Fruit fly (Drosophila melanogaster) whole organism, embryonic: Measurements from ENCODE around the gene Idgf4.

Source experiments
- Adf1 ChIP-seq: fragments of 200-800 bp; sonication (Bioruptor generic); IDR thresholded peaks from 2 replicates; pipeline ENCODE4 v1.3.6; 2022; ENCODE audit warnings: missing biosample characterization, missing genetic modification characterization
- Atf3 ChIP-seq: fragments of 200-800 bp; sonication (Bioruptor generic); optimal IDR thresholded peaks from 3 replicates; lab custom pipeline; 2016; ENCODE audit warnings: missing biosample characterization, missing genetic modification characterization
- CG11504 ChIP-seq: fragments of 200-800 bp; sonication (Bioruptor generic); optimal IDR thresholded peaks from 3 replicates; lab custom pipeline; 2019; ENCODE audit warnings: missing biosample characterization, mild to moderate bottlenecking, missing genetic modification characterization, moderate library complexity
- CG12942 ChIP-seq: fragments of 200-800 bp; sonication (Bioruptor generic); optimal IDR thresholded peaks from 3 replicates; lab custom pipeline; 2016; ENCODE audit warnings: missing biosample characterization, missing genetic modification characterization
- CG13287 ChIP-seq: fragments of 200-800 bp; sonication (Bioruptor generic); IDR thresholded peaks from 2 replicates; pipeline ENCODE4 v1.3.6; 2022; ENCODE audit warnings: missing biosample characterization, missing genetic modification characterization; ENCODE audit not compliant: partially characterized antibody
- CG13424 ChIP-seq: fragments of 200-800 bp; sonication (Bioruptor generic); optimal IDR thresholded peaks from 2 replicates; lab custom pipeline; 2019; ENCODE audit warnings: missing biosample characterization, mild to moderate bottlenecking, missing genetic modification characterization, moderate library complexity
- CG13775 ChIP-seq: fragments of 200-800 bp; sonication (Bioruptor generic); optimal IDR thresholded peaks from 3 replicates; lab custom pipeline; 2017; ENCODE audit warnings: missing biosample characterization, mild to moderate bottlenecking, missing genetic modification characterization
- CG14441 ChIP-seq: fragments of 200-800 bp; sonication (Bioruptor generic); IDR thresholded peaks from 2 replicates; pipeline ENCODE4 v1.3.6; 2022; ENCODE audit warnings: missing biosample characterization, missing genetic modification characterization
- CG14710 ChIP-seq: fragments of 200-800 bp; sonication (Bioruptor generic); optimal IDR thresholded peaks from 3 replicates; lab custom pipeline; 2019; ENCODE audit warnings: missing biosample characterization, mild to moderate bottlenecking, missing genetic modification characterization, moderate library complexity
- CG1647 ChIP-seq: fragments of 200-800 bp; sonication (Bioruptor generic); optimal IDR thresholded peaks from 3 replicates; lab custom pipeline; 2016; ENCODE audit warnings: missing biosample characterization, missing genetic modification characterization
- CG16813 ChIP-seq: fragments of 200-800 bp; sonication (Bioruptor generic); IDR thresholded peaks from 3 replicates; pipeline ENCODE4 v1.3.6; 2022; ENCODE audit warnings: missing biosample characterization, missing genetic modification characterization; ENCODE audit not compliant: partially characterized antibody
- CG18262 ChIP-seq: fragments of 200-800 bp; optimal IDR thresholded peaks from 3 replicates; lab custom pipeline; 2019; ENCODE audit warnings: missing biosample characterization, mild to moderate bottlenecking, missing genetic modification characterization, moderate library complexity
- CG2678 ChIP-seq: fragments of 200-800 bp; sonication (Bioruptor generic); optimal IDR thresholded peaks from 3 replicates; lab custom pipeline; 2019; ENCODE audit warnings: missing biosample characterization, mild to moderate bottlenecking, missing genetic modification characterization, moderate library complexity
- CG32532 ChIP-seq: fragments of 200-800 bp; sonication (Bioruptor generic); IDR thresholded peaks from 2 replicates; pipeline ENCODE4 v1.3.6; 2022; ENCODE audit warnings: missing biosample characterization, missing genetic modification characterization
- CG3281 ChIP-seq: fragments of 200-800 bp; sonication (Bioruptor generic); optimal IDR thresholded peaks from 3 replicates; lab custom pipeline; 2017; ENCODE audit warnings: missing biosample characterization, mild to moderate bottlenecking, missing genetic modification characterization
- CG4328 ChIP-seq: fragments of 200-800 bp; sonication (Bioruptor generic); optimal IDR thresholded peaks from 3 replicates; lab custom pipeline; 2017; ENCODE audit warnings: missing biosample characterization, missing genetic modification reagents, missing genetic modification characterization
- CG43689 ChIP-seq: fragments of 200-800 bp; sonication (Bioruptor generic); IDR thresholded peaks from 2 replicates; pipeline ENCODE4 v1.3.6; 2022; ENCODE audit warnings: missing biosample characterization, missing genetic modification characterization
- CG6813 ChIP-seq: fragments of 200-800 bp; sonication (Bioruptor generic); optimal IDR thresholded peaks from 2 replicates; lab custom pipeline; 2017; ENCODE audit warnings: missing biosample characterization, missing genetic modification characterization, mild to moderate bottlenecking, moderate library complexity, missing genetic modification reagents
- CG8765 ChIP-seq: fragments of 200-800 bp; sonication (Bioruptor generic); IDR thresholded peaks from 2 replicates; pipeline ENCODE4 v1.3.6; 2022; ENCODE audit warnings: missing biosample characterization, missing genetic modification characterization
- CoRest ChIP-seq: fragments of 200-800 bp; sonication (Bioruptor generic); optimal IDR thresholded peaks from 3 replicates; lab custom pipeline; 2018; ENCODE audit warnings: missing biosample characterization, mild to moderate bottlenecking, missing genetic modification characterization, moderate library complexity
- Eip74EF ChIP-seq, 2 experiments: fragments of 200-800 bp in 1 of 2; fragments of >200 bp in 1 of 2; sonication (Bioruptor generic) in 1 of 2; optimal IDR thresholded peaks; 2 replicates each; lab custom pipeline; 2017 to 2019; ENCODE audit warnings: missing biosample characterization in 2 of 2, missing genetic modification characterization in 2 of 2, mild to moderate bottlenecking in 1 of 2, moderate library complexity in 1 of 2
- Hmr ChIP-seq: fragments of 200-800 bp; sonication (Bioruptor generic); optimal IDR thresholded peaks from 3 replicates; lab custom pipeline; 2017; ENCODE audit warnings: mild to moderate bottlenecking, missing biosample characterization, missing genetic modification reagents, missing genetic modification characterization
- MBD-R2 ChIP-seq: fragments of 200-800 bp; sonication (Bioruptor generic); IDR thresholded peaks from 2 replicates; pipeline ENCODE4 v1.3.6; 2022; ENCODE audit warnings: missing biosample characterization, missing genetic modification characterization
- Neu2 ChIP-seq: fragments of 200-800 bp; sonication (Bioruptor generic); optimal IDR thresholded peaks from 3 replicates; lab custom pipeline; 2016; ENCODE audit warnings: missing biosample characterization, missing genetic modification characterization, borderline replicate concordance
- Opbp ChIP-seq: fragments of 200-800 bp; sonication (Bioruptor generic); IDR thresholded peaks from 3 replicates; pipeline ENCODE4 v1.3.6; 2022; ENCODE audit warnings: missing biosample characterization, missing genetic modification characterization; ENCODE audit not compliant: partially characterized antibody
- Sox102F ChIP-seq: fragments of 200-800 bp; sonication (Bioruptor generic); optimal IDR thresholded peaks from 2 replicates; lab custom pipeline; 2018; ENCODE audit warnings: missing biosample characterization, mild to moderate bottlenecking, missing genetic modification characterization, moderate library complexity
- Taf1 ChIP-seq: fragments of 200-800 bp; sonication (Bioruptor generic); IDR thresholded peaks from 2 replicates; pipeline ENCODE4 v1.3.6; 2022; ENCODE audit warnings: missing biosample characterization, missing genetic modification characterization
- ase ChIP-seq: fragments of 200-800 bp; sonication (Bioruptor generic); IDR thresholded peaks from 3 replicates; pipeline ENCODE4 v1.3.6; 2022; ENCODE audit warnings: missing biosample characterization, missing genetic modification characterization
- bcd ChIP-seq: fragments of 200-800 bp; sonication (Bioruptor generic); optimal IDR thresholded peaks from 2 replicates; lab custom pipeline; 2017; ENCODE audit warnings: missing biosample characterization, mild to moderate bottlenecking, missing genetic modification characterization
- bowl ChIP-seq: fragments of 200-800 bp; sonication (Bioruptor generic); IDR thresholded peaks from 2 replicates; pipeline ENCODE4 v1.3.6; 2022; ENCODE audit warnings: missing biosample characterization, missing genetic modification characterization
- bsh ChIP-seq, 2 experiments: fragments of 200-800 bp; sonication (Bioruptor generic); optimal IDR thresholded peaks; 2 replicates each; lab custom pipeline; 2017 to 2018; ENCODE audit warnings: mild to moderate bottlenecking in 2 of 2, missing biosample characterization in 2 of 2, missing genetic modification characterization in 2 of 2, moderate library complexity in 1 of 2
- cad ChIP-seq: fragments of >200 bp; optimal IDR thresholded peaks from 2 replicates; lab custom pipeline; 2017; ENCODE audit warnings: missing biosample characterization, missing genetic modification characterization
- chn ChIP-seq: fragments of 200-800 bp; sonication (Bioruptor generic); optimal IDR thresholded peaks from 2 replicates; lab custom pipeline; 2016; ENCODE audit warnings: missing biosample characterization, missing genetic modification characterization
- corto ChIP-seq: fragments of 200-800 bp; sonication (Bioruptor generic); optimal IDR thresholded peaks from 2 replicates; lab custom pipeline; 2016; ENCODE audit warnings: missing biosample characterization, mild to moderate bottlenecking, missing genetic modification characterization, moderate library complexity
- dysf ChIP-seq: fragments of 200-800 bp; sonication (Bioruptor generic); IDR thresholded peaks from 3 replicates; pipeline ENCODE4 v1.3.6; 2022; ENCODE audit warnings: missing biosample characterization, missing genetic modification characterization
- exex ChIP-seq: fragments of 200-800 bp; sonication (Bioruptor generic); optimal IDR thresholded peaks from 4 replicates; lab custom pipeline; 2018; ENCODE audit warnings: missing biosample characterization, mild to moderate bottlenecking, missing genetic modification characterization, moderate library complexity
- gem ChIP-seq: fragments of 200-800 bp; sonication (Bioruptor generic); optimal IDR thresholded peaks from 2 replicates; lab custom pipeline; 2019; ENCODE audit warnings: missing biosample characterization, mild to moderate bottlenecking, missing genetic modification characterization, moderate library complexity
- hkb ChIP-seq, 2 experiments: fragments of 200-800 bp in 1 of 2; fragments of >200 bp in 1 of 2; sonication (Bioruptor generic) in 1 of 2; IDR thresholded peaks in 1 of 2; optimal IDR thresholded peaks in 1 of 2; 2 replicates each; pipeline versions ENCODE4 v1.3.6 to Lab custom; 2017 to 2022; ENCODE audit warnings: missing biosample characterization in 1 of 2, missing genetic modification characterization in 1 of 2
- lola ChIP-seq, 3 experiments: fragments of >200 bp in 2 of 3; fragments of 200-800 bp in 1 of 3; sonication (Bioruptor generic) in 1 of 3; optimal IDR thresholded peaks; 2 replicates each; lab custom pipeline; 2017 to 2019; ENCODE audit warnings: missing biosample characterization in 3 of 3, missing genetic modification characterization in 3 of 3, mild to moderate bottlenecking in 1 of 3, moderate library complexity in 1 of 3
- oc ChIP-seq: fragments of 200-800 bp; sonication (Bioruptor generic); optimal IDR thresholded peaks from 2 replicates; lab custom pipeline; 2018; ENCODE audit warnings: missing biosample characterization, mild to moderate bottlenecking, missing genetic modification characterization, moderate library complexity
- prd ChIP-seq, 3 experiments: fragments of >200 bp in 2 of 3; fragments of 200-800 bp in 1 of 3; sonication (Bioruptor generic) in 1 of 3; optimal IDR thresholded peaks in 2 of 3; IDR thresholded peaks in 1 of 3; 2 replicates in 2 of 3; 3 replicates in 1 of 3; pipeline versions ENCODE4 v1.3.6 to Lab custom; 2017 to 2022; ENCODE audit warnings: missing biosample characterization in 1 of 3, missing genetic modification characterization in 1 of 3
- sc ChIP-seq, 3 experiments: fragments of >200 bp in 2 of 3; fragments of 200-800 bp in 1 of 3; sonication (Bioruptor generic) in 1 of 3; optimal IDR thresholded peaks; 2 replicates in 2 of 3; 3 replicates in 1 of 3; lab custom pipeline; 2017; ENCODE audit warnings: mild to moderate bottlenecking in 1 of 3, missing biosample characterization in 1 of 3, missing genetic modification characterization in 1 of 3, missing genetic modification reagents in 1 of 3
- sqz ChIP-seq: fragments of 200-800 bp; sonication (Bioruptor generic); optimal IDR thresholded peaks from 3 replicates; lab custom pipeline; 2018; ENCODE audit warnings: missing biosample characterization, mild to moderate bottlenecking, missing genetic modification characterization
- sr ChIP-seq: fragments of 200-800 bp; sonication (Bioruptor generic); IDR thresholded peaks from 3 replicates; pipeline ENCODE4 v1.3.6; 2022; ENCODE audit warnings: missing biosample characterization, missing genetic modification characterization
- tap ChIP-seq: fragments of 200-800 bp; optimal IDR thresholded peaks from 3 replicates; lab custom pipeline; 2019; ENCODE audit warnings: missing biosample characterization, mild to moderate bottlenecking, missing genetic modification characterization, moderate library complexity
- unpg ChIP-seq: fragments of 200-800 bp; sonication (Bioruptor generic); optimal IDR thresholded peaks from 3 replicates; lab custom pipeline; 2018; ENCODE audit warnings: missing biosample characterization, mild to moderate bottlenecking, missing genetic modification characterization, moderate library complexity

Idgf4 gene

dm6 chrX:9899535-9900179 is 31.1 kb downstream of the Idgf4 start, which contains the start of gene CG15249 (continued):
- no peak for TF ChIP-seq prd (optimal IDR thresholded peaks at IDR 0.05; lab: Kevin White, UChicago)
- no peak; the same call in 2 of the 3 replicates for TF ChIP-seq prd (GFP tag; IDR thresholded peaks at IDR 0.05; lab: Robert Waterston, UW)
- peak; percentile 27 for TF ChIP-seq CG3281 (GFP tag; lab: Kevin White, UChicago)
- peak; percentile 56 for TF ChIP-seq CG14710 (tag; lab: Kevin White, UChicago)
- peak; percentile 75 for TF ChIP-seq CoRest
- TF ChIP-seq CG13424 (tag; lab: Kevin White, UChicago): peak; percentile 81
- peak; percentile 42 for TF ChIP-seq CG4328 (GFP tag; lab: Kevin White, UChicago)
- peak; percentile 79 for TF ChIP-seq gem (tag; lab: Kevin White, UChicago)
- peak; percentile 61 for TF ChIP-seq unpg (GFP tag; lab: Kevin White, UChicago)
- TF ChIP-seq Sox102F (GFP tag; lab: Kevin White, UChicago): peak; percentile 66
- peak; percentile 19 for TF ChIP-seq CG13775 (GFP tag; lab: Kevin White, UChicago)
- no peak for TF ChIP-seq CG1647 (GFP tag; lab: Kevin White, UChicago)
- TF ChIP-seq oc: peak; percentile 24
- peak; percentile 83 for TF ChIP-seq CG2678
- TF ChIP-seq tap: peak; percentile 50
- no peak for TF ChIP-seq sr (GFP tag; lab: Robert Waterston, UW)
- peak; percentile 30 for TF ChIP-seq bcd (GFP tag; lab: Kevin White, UChicago)
- TF ChIP-seq CG12942 (GFP tag; lab: Kevin White, UChicago): no peak
- TF ChIP-seq sc (optimal IDR thresholded peaks at IDR 0.05; lab: Kevin White, UChicago): no peak
- peak; percentile 22 for TF ChIP-seq sc (GFP tag; optimal IDR thresholded peaks at IDR 0.05; lab: Kevin White, UChicago)
- TF ChIP-seq Eip74EF (GFP tag; optimal IDR thresholded peaks at IDR 0.05; lab: Kevin White, UChicago): peak in 1 of 2 experiments; percentile 16
- no peak for TF ChIP-seq Taf1 (GFP tag; lab: Robert Waterston, UW)
- no peak for TF ChIP-seq hkb (optimal IDR thresholded peaks at IDR 0.05; lab: Kevin White, UChicago)
- TF ChIP-seq hkb (GFP tag; IDR thresholded peaks at IDR 0.05; lab: Robert Waterston, UW): peak; percentile 41; the same call in 1 of the 2 replicates
- TF ChIP-seq CG18262: peak; percentile 84
- no peak for TF ChIP-seq CG8765 (GFP tag; lab: Robert Waterston, UW)
- no peak for TF ChIP-seq Atf3 (GFP tag; lab: Kevin White, UChicago)
- TF ChIP-seq Adf1 (GFP tag; lab: Robert Waterston, UW): peak; percentile 23; the same call in 1 of the 2 replicates
- peak; percentile 51; the same call in 1 of the 3 replicates for TF ChIP-seq dysf
- no peak for TF ChIP-seq CG43689 (GFP tag; lab: Robert Waterston, UW)
- TF ChIP-seq CG13287 (GFP tag; lab: Robert Waterston, UW): no peak
- no peak for TF ChIP-seq Neu2 (GFP tag; lab: Kevin White, UChicago)
- no peak for TF ChIP-seq Opbp
- peak; percentile 26 for TF ChIP-seq CG6813 (GFP tag; lab: Kevin White, UChicago)
- peak in 1 of 3 experiments; percentile 64 for TF ChIP-seq lola (GFP tag; optimal IDR thresholded peaks at IDR 0.05; lab: Kevin White, UChicago)
- TF ChIP-seq bowl (GFP tag; lab: Robert Waterston, UW): no peak
- peak; percentile 24 for TF ChIP-seq sqz
- TF ChIP-seq CG11504 (tag; lab: Kevin White, UChicago): peak; percentile 75
- TF ChIP-seq cad (GFP tag; lab: Kevin White, UChicago): no peak
- TF ChIP-seq exex (tag; lab: Kevin White, UChicago): no peak
- no peak for TF ChIP-seq corto
- no peak for TF ChIP-seq ase
- TF ChIP-seq chn (GFP tag; lab: Kevin White, UChicago): no peak
- no peak for TF ChIP-seq CG14441 (GFP tag; lab: Robert Waterston, UW)
- TF ChIP-seq Hmr: peak; percentile 26
- no peak for TF ChIP-seq MBD-R2 (GFP tag; lab: Robert Waterston, UW)
- no peak for TF ChIP-seq CG16813 (GFP tag; lab: Robert Waterston, UW)
- TF ChIP-seq bsh (GFP tag; optimal IDR thresholded peaks at IDR 0.05; lab: Kevin White, UChicago): peak; percentile 38 to 69
- TF ChIP-seq CG32532 (GFP tag; lab: Robert Waterston, UW): no peak
